Worm (Caenorhabditis elegans): ENCODE measurements around the gene C47G2.3.

ce11 chrII:11312223-11312622, 22.3 kb upstream of the C47G2.3 start, which contains the start of gene T24F1.7:
- TF ChIP-seq mes-4 (tag; optimal IDR thresholded peaks at IDR 0.05) = no peak
- TF ChIP-seq nhr-90 (tag; optimal IDR thresholded peaks at IDR 0.05) = no peak
- no peak for TF ChIP-seq ekl-4 (GFP tag; IDR thresholded peaks at IDR 0.05)
- no peak for TF ChIP-seq snpc-4 (GFP tag; optimal IDR thresholded peaks at IDR 0.05)
- no peak for TF ChIP-seq snpc-4 (tag; optimal IDR thresholded peaks at IDR 0.05)
- no peak for TF ChIP-seq efl-1 (GFP tag; optimal IDR thresholded peaks at IDR 0.05)
- no peak for TF ChIP-seq ets-4 (GFP tag; optimal IDR thresholded peaks at IDR 0.05)
- no peak for TF ChIP-seq lir-1 (GFP tag; conservative IDR thresholded peaks at IDR 0.05)
- no peak for TF ChIP-seq Y53G8AR.9 (GFP tag; conservative IDR thresholded peaks at IDR 0.05)

All from whole organism, young adult.